Worm (Caenorhabditis elegans): Measurements from ENCODE around the gene M151.7.

- no peak for TF ChIP-seq ama-1 (optimal IDR thresholded peaks at IDR 0.05)
- no peak for TF ChIP-seq scrt-1 (GFP tag; IDR thresholded peaks at IDR 0.05)
- no peak for TF ChIP-seq ceh-36 (tag; optimal IDR thresholded peaks at IDR 0.05)
- TF ChIP-seq tbx-37 (GFP tag; conservative IDR thresholded peaks at IDR 0.05) = no peak
- no peak for TF ChIP-seq aly-1 (tag; optimal IDR thresholded peaks at IDR 0.05)
- no peak for TF ChIP-seq pes-1 (GFP tag; IDR thresholded peaks at IDR 0.05)
- TF ChIP-seq B0310.2 (tag; optimal IDR thresholded peaks at IDR 0.05) = no peak
- no peak for TF ChIP-seq sea-1 (GFP tag; conservative IDR thresholded peaks at IDR 0.05)
- TF ChIP-seq flt-1 (GFP tag; IDR thresholded peaks at IDR 0.05) = no peak
- no peak for TF ChIP-seq hmg-4 (GFP tag; optimal IDR thresholded peaks at IDR 0.05)
These were observed 33.3 kb downstream of the M151.7 start, which contains the start of gene F19B10.5 for ce11 chrII:3655378-3655777.
